Fruit fly (Drosophila melanogaster): Measurements from ENCODE around the gene CG34051.

CG34051 gene

DNA sequence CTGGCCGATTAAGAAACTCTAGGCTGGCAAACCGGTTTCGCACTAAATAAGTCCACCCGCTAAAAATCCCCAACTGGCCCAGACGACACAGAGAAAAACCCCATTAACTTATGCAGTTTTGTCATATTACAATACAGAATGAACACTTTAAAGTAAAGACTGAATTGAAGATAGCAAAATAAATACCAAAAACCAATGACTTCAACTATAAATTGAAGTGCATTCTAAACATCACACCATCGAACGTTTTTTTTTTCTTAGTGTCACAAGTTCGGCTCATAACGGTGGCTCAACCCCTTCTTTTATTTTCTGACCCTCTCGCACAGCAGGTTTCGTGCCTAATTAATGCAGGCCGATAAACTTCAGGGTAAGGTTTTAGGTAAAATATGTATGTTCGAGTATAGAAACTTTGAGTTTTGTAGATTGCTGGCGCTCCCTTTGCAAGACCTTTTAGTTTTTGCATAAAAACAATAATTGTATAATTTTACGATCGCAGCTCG, 19.4 kb downstream of the CG34051 start (continued):
- peak; percentile 85 for TF ChIP-seq Hmr (GFP tag; optimal IDR thresholded peaks at IDR 0.05)
- no peak for TF ChIP-seq zen2 (GFP tag; IDR thresholded peaks at IDR 0.05; ENCODE audit: partially characterized antibody)
- TF ChIP-seq CG11723 (GFP tag; optimal IDR thresholded peaks at IDR 0.05) = peak; percentile 66
- no peak for TF ChIP-seq Tbp (GFP tag; optimal IDR thresholded peaks at IDR 0.05)
- TF ChIP-seq Dip2 (GFP tag; IDR thresholded peaks at IDR 0.05) = 0 out of 2 replicates have a peak, but pooled peaks have one; percentile 17
- TF ChIP-seq Fer3 (tag; optimal IDR thresholded peaks at IDR 0.05) = peak; percentile 80
- peak; percentile 86 for TF ChIP-seq CG12744 (GFP tag; optimal IDR thresholded peaks at IDR 0.05)
- TF ChIP-seq Oaz (GFP tag; IDR thresholded peaks at IDR 0.05) = peak; percentile 85
- peak; percentile 90 for TF ChIP-seq gce (GFP tag; IDR thresholded peaks at IDR 0.05)
- TF ChIP-seq her (GFP tag; optimal IDR thresholded peaks at IDR 0.05) = peak; percentile 93
- peak; percentile 85 for TF ChIP-seq Med (GFP tag)
- TF ChIP-seq CkIIα-i1 (GFP tag; IDR thresholded peaks at IDR 0.05) = no peak
- TF ChIP-seq nerfin-1 (tag; optimal IDR thresholded peaks at IDR 0.05) = peak; percentile 61
- TF ChIP-seq CG16863 (GFP tag; optimal IDR thresholded peaks at IDR 0.05) = peak; percentile 85
- peak; percentile 70 for TF ChIP-seq bowl (GFP tag; IDR thresholded peaks at IDR 0.05)
- TF ChIP-seq Ada2b (GFP tag; IDR thresholded peaks at IDR 0.05) = peak; percentile 93
- no peak for TF ChIP-seq nerfin-2 (GFP tag; IDR thresholded peaks at IDR 0.05; ENCODE audit: partially characterized antibody)
- TF ChIP-seq CG7372 (GFP tag; IDR thresholded peaks at IDR 0.05) = peak; percentile 81
- peak; percentile 87 for TF ChIP-seq CG11247 (GFP tag; IDR thresholded peaks at IDR 0.05)
- TF ChIP-seq crp (GFP tag; optimal IDR thresholded peaks at IDR 0.05) = peak in 1 of 2 experiments; percentile 33
- TF ChIP-seq tna (GFP tag; IDR thresholded peaks at IDR 0.05; ENCODE audit: partially characterized antibody) = no peak
- peak; percentile 76 for TF ChIP-seq CG8765 (GFP tag; IDR thresholded peaks at IDR 0.05)
- peak; percentile 84 for TF ChIP-seq CG7357 (GFP tag; IDR thresholded peaks at IDR 0.05)
- peak; percentile 59 for TF ChIP-seq GATAe (GFP tag; conservative IDR thresholded peaks at IDR 0.05)
- TF ChIP-seq CG15601 (tag; optimal IDR thresholded peaks at IDR 0.05) = peak; percentile 70
- TF ChIP-seq BEAF-32 (GFP tag; optimal IDR thresholded peaks at IDR 0.05) = no peak
- peak; percentile 44 for TF ChIP-seq CG7928 (GFP tag; optimal IDR thresholded peaks at IDR 0.05)
- peak; percentile 85 for TF ChIP-seq Hsf (GFP tag; optimal IDR thresholded peaks at IDR 0.05)
- TF ChIP-seq peb (GFP tag; IDR thresholded peaks at IDR 0.05) = peak; percentile 75
- TF ChIP-seq Hr3 (GFP tag; optimal IDR thresholded peaks at IDR 0.05) = peak; percentile 85
- peak; percentile 89 for TF ChIP-seq CG17328 (GFP tag; IDR thresholded peaks at IDR 0.05)
- TF ChIP-seq CG2129 (GFP tag; IDR thresholded peaks at IDR 0.05; ENCODE audit: partially characterized antibody) = no peak
- no peak for TF ChIP-seq CG31388 (GFP tag; optimal IDR thresholded peaks at IDR 0.05)
- peak; percentile 31 for TF ChIP-seq CG33557 (GFP tag; optimal IDR thresholded peaks at IDR 0.05)
- peak; percentile 5 for TF ChIP-seq CG4820 (GFP tag; optimal IDR thresholded peaks at IDR 0.05)
- peak; percentile 71 for TF ChIP-seq Six4 (GFP tag; optimal IDR thresholded peaks at IDR 0.05)
- no peak for TF ChIP-seq Ets65A (GFP tag)
- peak; percentile 85 for TF ChIP-seq CG12659 (GFP tag; optimal IDR thresholded peaks at IDR 0.05)
- TF ChIP-seq stc (GFP tag; IDR thresholded peaks at IDR 0.05) = peak; percentile 90
- TF ChIP-seq lbe (GFP tag; optimal IDR thresholded peaks at IDR 0.05) = peak; percentile 68
- TF ChIP-seq psq (GFP tag; optimal IDR thresholded peaks at IDR 0.05) = no peak
- TF ChIP-seq az2 (GFP tag; optimal IDR thresholded peaks at IDR 0.05) = peak; percentile 85
- TF ChIP-seq salm (tag; optimal IDR thresholded peaks at IDR 0.05) = peak; percentile 39
- TF ChIP-seq CG34376 (GFP tag; optimal IDR thresholded peaks at IDR 0.05) = peak; percentile 47
- TF ChIP-seq gem (tag; optimal IDR thresholded peaks at IDR 0.05) = peak; percentile 92
- TF ChIP-seq CG2678 (tag; optimal IDR thresholded peaks at IDR 0.05) = peak; percentile 89
- TF ChIP-seq CG6683 (GFP tag; optimal IDR thresholded peaks at IDR 0.05) = peak; percentile 33
- peak; percentile 3 for TF ChIP-seq sqz (GFP tag; optimal IDR thresholded peaks at IDR 0.05)
- TF ChIP-seq Lhr (GFP tag; optimal IDR thresholded peaks at IDR 0.05) = peak; percentile 16
- TF ChIP-seq Ravus (GFP tag; IDR thresholded peaks at IDR 0.05) = no peak; the same call in none of the 2 replicates
